Fruit fly (Drosophila melanogaster) whole organism, embryonic: Measurements from ENCODE around the gene Agpat4.

ENCODE experiments used
- Atf3 ChIP-seq: fragments of 200-800 bp; sonication (Bioruptor generic); optimal IDR thresholded peaks from 3 replicates; lab custom pipeline; 2016; ENCODE audit warnings: missing biosample characterization, missing genetic modification characterization
- CG10431 ChIP-seq: fragments of 200-800 bp; sonication (Bioruptor generic); optimal IDR thresholded peaks from 3 replicates; lab custom pipeline; 2018; ENCODE audit warnings: missing biosample characterization, mild to moderate bottlenecking, missing genetic modification characterization
- CG10543 ChIP-seq: fragments of 200-800 bp; sonication (Bioruptor generic); optimal IDR thresholded peaks from 3 replicates; lab custom pipeline; 2017; ENCODE audit warnings: missing biosample characterization, mild to moderate bottlenecking, missing genetic modification characterization, moderate library complexity
- CG11456 ChIP-seq: fragments of 200-800 bp; sonication (Bioruptor generic); IDR thresholded peaks from 3 replicates; pipeline ENCODE4 v1.3.6; 2022; ENCODE audit warnings: missing biosample characterization, missing genetic modification characterization
- CG13296 ChIP-seq: fragments of 200-800 bp; sonication (Bioruptor generic); optimal IDR thresholded peaks from 3 replicates; lab custom pipeline; 2018; ENCODE audit warnings: missing biosample characterization, mild to moderate bottlenecking, missing genetic modification characterization
- CG15601 ChIP-seq: fragments of 200-800 bp; sonication (Bioruptor generic); optimal IDR thresholded peaks from 3 replicates; lab custom pipeline; 2019; ENCODE audit warnings: missing biosample characterization, mild to moderate bottlenecking, missing genetic modification characterization, moderate library complexity
- CG1602 ChIP-seq: fragments of 200-800 bp; sonication (Bioruptor generic); optimal IDR thresholded peaks from 3 replicates; lab custom pipeline; 2016; ENCODE audit warnings: missing biosample characterization, missing genetic modification characterization
- CG16813 ChIP-seq: fragments of 200-800 bp; sonication (Bioruptor generic); IDR thresholded peaks from 3 replicates; pipeline ENCODE4 v1.3.6; 2022; ENCODE audit warnings: missing biosample characterization, missing genetic modification characterization; ENCODE audit not compliant: partially characterized antibody
- CG17361 ChIP-seq: fragments of 200-800 bp; sonication (Bioruptor generic); IDR thresholded peaks from 3 replicates; pipeline ENCODE4 v1.3.6; 2022; ENCODE audit warnings: missing biosample characterization, missing genetic modification characterization
- CG34376 ChIP-seq: fragments of 200-800 bp; sonication (Bioruptor generic); optimal IDR thresholded peaks from 2 replicates; lab custom pipeline; 2018; ENCODE audit warnings: missing biosample characterization, mild to moderate bottlenecking, missing genetic modification characterization
- CG3838 ChIP-seq: fragments of 200-800 bp; sonication (Bioruptor generic); optimal IDR thresholded peaks from 3 replicates; lab custom pipeline; 2016; ENCODE audit warnings: missing biosample characterization, missing genetic modification characterization
- CG7271 ChIP-seq: fragments of 200-800 bp; sonication (Bioruptor generic); optimal IDR thresholded peaks from 2 replicates; lab custom pipeline; 2018; ENCODE audit warnings: missing biosample characterization, mild to moderate bottlenecking, missing genetic modification characterization, moderate library complexity
- CG8478 ChIP-seq: fragments of >200 bp; optimal IDR thresholded peaks from 2 replicates; lab custom pipeline; 2018
- CG8765 ChIP-seq: fragments of 200-800 bp; sonication (Bioruptor generic); IDR thresholded peaks from 2 replicates; pipeline ENCODE4 v1.3.6; 2022; ENCODE audit warnings: missing biosample characterization, missing genetic modification characterization
- Dll ChIP-seq: fragments of 200-800 bp; sonication (Bioruptor generic); IDR thresholded peaks from 4 replicates; pipeline ENCODE4 v1.3.6; 2022; ENCODE audit warnings: missing biosample characterization, missing genetic modification characterization; ENCODE audit not compliant: partially characterized antibody
- Gug ChIP-seq: fragments of 200-800 bp; sonication (Bioruptor generic); IDR thresholded peaks from 4 replicates; pipeline ENCODE4 v1.3.6; 2022; ENCODE audit warnings: missing biosample characterization, missing genetic modification characterization
- HLH3B ChIP-seq: fragments of 200-800 bp; sonication (Bioruptor generic); IDR thresholded peaks from 2 replicates; pipeline ENCODE4 v1.3.6; 2022; ENCODE audit warnings: missing biosample characterization, missing genetic modification characterization
- MBD-R2 ChIP-seq: fragments of 200-800 bp; sonication (Bioruptor generic); IDR thresholded peaks from 2 replicates; pipeline ENCODE4 v1.3.6; 2022; ENCODE audit warnings: missing biosample characterization, missing genetic modification characterization
- Nf-YB ChIP-seq: fragments of 200-800 bp; sonication (Bioruptor generic); optimal IDR thresholded peaks from 3 replicates; lab custom pipeline; 2019; ENCODE audit warnings: missing biosample characterization, mild to moderate bottlenecking, missing genetic modification characterization, moderate library complexity
- Ravus ChIP-seq: fragments of 200-800 bp; sonication (Bioruptor generic); IDR thresholded peaks from 2 replicates; pipeline ENCODE4 v1.3.6; 2022; ENCODE audit warnings: missing biosample characterization, missing genetic modification characterization
- Scr ChIP-seq: fragments of 200-800 bp; sonication (Bioruptor generic); IDR thresholded peaks from 2 replicates; pipeline ENCODE4 v1.3.6; 2022; ENCODE audit warnings: missing biosample characterization, missing genetic modification characterization; ENCODE audit not compliant: partially characterized antibody
- Sox102F ChIP-seq: fragments of 200-800 bp; sonication (Bioruptor generic); optimal IDR thresholded peaks from 2 replicates; lab custom pipeline; 2018; ENCODE audit warnings: missing biosample characterization, mild to moderate bottlenecking, missing genetic modification characterization, moderate library complexity
- Spps ChIP-seq: fragments of 200-800 bp; sonication (Bioruptor generic); optimal IDR thresholded peaks from 2 replicates; lab custom pipeline; 2018; ENCODE audit warnings: missing biosample characterization, mild to moderate bottlenecking, missing genetic modification characterization
- Stat92E ChIP-seq, 3 experiments: fragments of >200 bp in 2 of 3; fragments of 200-800 bp in 1 of 3; sonication (Bioruptor generic) in 1 of 3; optimal IDR thresholded peaks; 2 replicates each; lab custom pipeline; 2017 to 2019; ENCODE audit warnings: missing biosample characterization in 3 of 3, missing genetic modification characterization in 3 of 3, mild to moderate bottlenecking in 1 of 3, moderate library complexity in 1 of 3
- ara ChIP-seq: fragments of 200-800 bp; sonication (Bioruptor generic); IDR thresholded peaks from 2 replicates; pipeline ENCODE4 v1.3.6; 2022; ENCODE audit warnings: missing biosample characterization, missing genetic modification characterization
- bsh ChIP-seq, 2 experiments: fragments of 200-800 bp; sonication (Bioruptor generic); optimal IDR thresholded peaks; 2 replicates each; lab custom pipeline; 2017 to 2018; ENCODE audit warnings: mild to moderate bottlenecking in 2 of 2, missing biosample characterization in 2 of 2, missing genetic modification characterization in 2 of 2, moderate library complexity in 1 of 2
- chif ChIP-seq, 2 experiments: fragments of 200-800 bp; sonication (Bioruptor generic); optimal IDR thresholded peaks; 3 replicates each; lab custom pipeline; 2016; ENCODE audit warnings: missing biosample characterization in 2 of 2, missing genetic modification characterization in 2 of 2
- chinmo ChIP-seq: fragments of 200-800 bp; sonication (Bioruptor generic); IDR thresholded peaks from 4 replicates; pipeline ENCODE4 v1.3.6; 2022; ENCODE audit warnings: missing biosample characterization, missing genetic modification characterization; ENCODE audit not compliant: partially characterized antibody
- crc ChIP-seq: fragments of 200-800 bp; sonication (Bioruptor generic); optimal IDR thresholded peaks from 2 replicates; lab custom pipeline; 2016; ENCODE audit warnings: missing biosample characterization, missing genetic modification characterization
- crol ChIP-seq: fragments of 200-800 bp; sonication (Bioruptor generic); IDR thresholded peaks from 2 replicates; pipeline ENCODE4 v1.3.6; 2022; ENCODE audit warnings: missing biosample characterization, missing genetic modification characterization
- crp ChIP-seq, 2 experiments: fragments of 200-800 bp; sonication (Bioruptor generic); optimal IDR thresholded peaks; 2 replicates in 1 of 2; 3 replicates in 1 of 2; lab custom pipeline; 2017; ENCODE audit warnings: missing biosample characterization in 2 of 2, missing genetic modification characterization in 2 of 2, mild to moderate bottlenecking in 1 of 2, moderate library complexity in 1 of 2
- da ChIP-seq: fragments of 200-800 bp; sonication (Bioruptor generic); optimal IDR thresholded peaks from 2 replicates; lab custom pipeline; 2016; ENCODE audit warnings: missing biosample characterization, missing genetic modification characterization
- eve ChIP-seq, 2 experiments: fragments of >200 bp; optimal IDR thresholded peaks; 2 replicates each; lab custom pipeline; 2017; ENCODE audit warnings: missing biosample characterization in 2 of 2, missing genetic modification characterization in 2 of 2
- grn ChIP-seq: fragments of 200-800 bp; sonication (Bioruptor generic); optimal IDR thresholded peaks from 3 replicates; lab custom pipeline; 2017; ENCODE audit warnings: missing biosample characterization, missing genetic modification characterization
- gt ChIP-seq: fragments of 200-800 bp; sonication (Bioruptor generic); IDR thresholded peaks from 2 replicates; pipeline ENCODE4 v1.3.6; 2022; ENCODE audit warnings: missing biosample characterization, missing genetic modification characterization
- insv ChIP-seq, 2 experiments: fragments of 200-800 bp; sonication (Bioruptor generic); optimal IDR thresholded peaks; 3 replicates each; lab custom pipeline; 2016 to 2018; ENCODE audit warnings: missing biosample characterization in 2 of 2, missing genetic modification characterization in 2 of 2
- kah ChIP-seq: fragments of 200-800 bp; sonication (Bioruptor generic); optimal IDR thresholded peaks from 2 replicates; lab custom pipeline; 2018; ENCODE audit warnings: missing biosample characterization, mild to moderate bottlenecking, missing genetic modification characterization
- kay ChIP-seq: fragments of 200-800 bp; sonication (Bioruptor generic); optimal IDR thresholded peaks from 2 replicates; lab custom pipeline; 2016; ENCODE audit warnings: missing biosample characterization, missing genetic modification characterization
- lab ChIP-seq: fragments of 200-800 bp; sonication (Bioruptor generic); optimal IDR thresholded peaks from 3 replicates; lab custom pipeline; 2017; ENCODE audit warnings: missing biosample characterization, missing genetic modification characterization, mild to moderate bottlenecking, moderate library complexity, missing genetic modification reagents
- lilli ChIP-seq: fragments of 200-800 bp; sonication (Bioruptor generic); optimal IDR thresholded peaks from 3 replicates; lab custom pipeline; 2016; ENCODE audit warnings: missing biosample characterization, missing genetic modification characterization
- nau ChIP-seq: fragments of 200-800 bp; sonication (Bioruptor generic); optimal IDR thresholded peaks from 3 replicates; lab custom pipeline; 2017; ENCODE audit warnings: missing biosample characterization, mild to moderate bottlenecking, missing genetic modification characterization, missing genetic modification reagents
- nerfin-1 ChIP-seq: fragments of 200-800 bp; sonication (Bioruptor generic); optimal IDR thresholded peaks from 3 replicates; lab custom pipeline; 2019; ENCODE audit warnings: missing biosample characterization, mild to moderate bottlenecking, missing genetic modification characterization, moderate library complexity
- odd ChIP-seq: fragments of 200-800 bp; sonication (Bioruptor generic); optimal IDR thresholded peaks from 2 replicates; lab custom pipeline; 2017; ENCODE audit warnings: missing biosample characterization, mild to moderate bottlenecking, missing genetic modification characterization
- peb ChIP-seq: fragments of 200-800 bp; sonication (Bioruptor generic); IDR thresholded peaks from 2 replicates; pipeline ENCODE4 v1.3.6; 2022; ENCODE audit warnings: missing biosample characterization, missing genetic modification characterization
- pho ChIP-seq: fragments of 200-800 bp; sonication (Bioruptor generic); optimal IDR thresholded peaks from 2 replicates; lab custom pipeline; 2016; ENCODE audit warnings: missing biosample characterization, missing genetic modification characterization
- tgo ChIP-seq: fragments of 200-800 bp; sonication (Bioruptor generic); IDR thresholded peaks from 3 replicates; pipeline ENCODE4 v1.3.6; 2022; ENCODE audit warnings: missing biosample characterization, missing genetic modification characterization
- twi ChIP-seq: fragments of 200-800 bp; optimal IDR thresholded peaks from 2 replicates; lab custom pipeline; 2019; ENCODE audit warnings: missing biosample characterization, mild to moderate bottlenecking, missing genetic modification characterization, moderate library complexity
- vfl ChIP-seq: fragments of 200-800 bp; sonication (Bioruptor generic); optimal IDR thresholded peaks from 2 replicates; lab custom pipeline; 2016; ENCODE audit warnings: missing biosample characterization, missing genetic modification characterization
- vnd ChIP-seq: fragments of 200-800 bp; sonication (Bioruptor generic); IDR thresholded peaks from 3 replicates; pipeline ENCODE4 v1.3.6; 2022; ENCODE audit warnings: missing biosample characterization, missing genetic modification characterization; ENCODE audit not compliant: partially characterized antibody
- z ChIP-seq: fragments of 200-800 bp; sonication (Bioruptor generic); IDR thresholded peaks from 3 replicates; pipeline ENCODE4 v1.3.6; 2022; ENCODE audit warnings: missing biosample characterization, missing genetic modification characterization

Agpat4 gene

DNA sequence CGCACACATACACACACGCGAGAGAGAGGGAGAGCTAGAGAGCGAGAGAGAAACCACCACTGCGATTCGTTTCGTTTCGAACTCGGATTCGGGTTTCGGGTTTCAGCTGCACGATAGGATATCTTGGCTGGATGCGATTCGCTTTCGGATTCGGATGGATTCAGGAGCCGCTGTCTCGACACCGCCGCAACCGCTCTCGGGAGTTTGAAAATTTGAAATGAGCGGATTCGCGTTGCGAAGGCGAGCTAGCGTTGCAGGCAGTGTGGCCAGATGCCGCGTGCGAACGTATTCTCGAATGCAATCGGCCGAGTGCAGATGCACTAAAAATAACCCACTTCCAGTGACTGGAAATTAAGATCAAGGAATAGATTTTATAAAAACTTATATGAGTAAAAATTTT lies 30.2 kb upstream of the Agpat4 start, which contains the start of gene fax (continued):
- TF ChIP-seq da (GFP tag; lab: Kevin White, UChicago) (no peak), Spps (tag; lab: Kevin White, UChicago) (no peak), CG15601 (tag; lab: Kevin White, UChicago) (peak; percentile 30), peb (GFP tag; lab: Robert Waterston, UW) (peak; percentile 32; the same call in 1 of the 2 replicates), Ravus (GFP tag; lab: Robert Waterston, UW) (no peak), eve (GFP tag; optimal IDR thresholded peaks at IDR 0.05; lab: Kevin White, UChicago) (no peak), grn (GFP tag; lab: Kevin White, UChicago) (peak; percentile 47), CG10431 (GFP tag; lab: Kevin White, UChicago) (peak; percentile 41), crol (GFP tag; lab: Robert Waterston, UW) (no peak), insv (GFP tag; optimal IDR thresholded peaks at IDR 0.05; lab: Kevin White, UChicago) (peak in 1 of 2 experiments; percentile 53), crp (GFP tag; optimal IDR thresholded peaks at IDR 0.05; lab: Kevin White, UChicago) (no peak), crc (GFP tag; lab: Kevin White, UChicago) (no peak), MBD-R2 (GFP tag; lab: Robert Waterston, UW) (peak; percentile 45; the same call in 1 of the 2 replicates), CG17361 (GFP tag; lab: Robert Waterston, UW) (no peak), lab (peak; percentile 51), tgo (GFP tag; lab: Robert Waterston, UW) (no peak), kay (GFP tag; lab: Kevin White, UChicago) (no peak), Atf3 (GFP tag; lab: Kevin White, UChicago) (no peak), chif (GFP tag; optimal IDR thresholded peaks at IDR 0.05; lab: Kevin White, UChicago) (peak in 1 of 2 experiments; percentile 5), Nf-YB (GFP tag; lab: Kevin White, UChicago) (peak; percentile 39), z (no peak), lilli (GFP tag; lab: Kevin White, UChicago) (peak; percentile 4), odd (GFP tag; lab: Kevin White, UChicago) (peak; percentile 23), Stat92E (GFP tag; optimal IDR thresholded peaks at IDR 0.05; lab: Kevin White, UChicago) (peak in 1 of 3 experiments; percentile 85), HLH3B (GFP tag; lab: Robert Waterston, UW) (0 out of 2 replicates have a peak, but pooled peaks have one; percentile 7), CG7271 (peak; percentile 43), CG8765 (GFP tag; lab: Robert Waterston, UW) (peak; percentile 32; the same call in 1 of the 2 replicates), CG11456 (GFP tag; lab: Robert Waterston, UW) (no peak), vnd (GFP tag; lab: Robert Waterston, UW) (no peak), CG34376 (GFP tag; lab: Kevin White, UChicago) (peak; percentile 45), Scr (GFP tag; lab: Robert Waterston, UW) (no peak), CG16813 (GFP tag; lab: Robert Waterston, UW) (0 out of 3 replicates have a peak, but pooled peaks have one; percentile 8), vfl (GFP tag; lab: Kevin White, UChicago) (no peak), CG3838 (no peak), CG10543 (GFP tag; lab: Kevin White, UChicago) (peak; percentile 31), Gug (no peak), CG1602 (GFP tag; lab: Kevin White, UChicago) (no peak), gt (no peak), nerfin-1 (tag; lab: Kevin White, UChicago) (peak; percentile 45), CG13296 (GFP tag; lab: Kevin White, UChicago) (peak; percentile 48), chinmo (GFP tag; lab: Robert Waterston, UW) (peak; percentile 96), CG8478 (lab: Kevin White, UChicago) (no peak), Dll (peak; percentile 23; the same call in 2 of the 4 replicates), nau (GFP tag; lab: Kevin White, UChicago) (peak; percentile 44), Sox102F (GFP tag; lab: Kevin White, UChicago) (no peak), pho (GFP tag; lab: Kevin White, UChicago) (no peak), twi (tag; lab: Kevin White, UChicago) (peak; percentile 3), kah (GFP tag; lab: Kevin White, UChicago) (peak; percentile 10), ara (GFP tag; lab: Robert Waterston, UW) (no peak), bsh (GFP tag; optimal IDR thresholded peaks at IDR 0.05; lab: Kevin White, UChicago) (peak in 1 of 2 experiments; percentile 66)
